Worm (Caenorhabditis elegans) whole organism, L3 larva: ENCODE measurements around the gene nhr-155.

Experiments
- R02D3.7 ChIP-seq: fragments of 150-350 bp; optimal IDR thresholded peaks from 2 replicates; lab custom pipeline; 2014; ENCODE audit warnings: missing biosample characterization, missing genetic modification characterization
- ama-1 ChIP-seq: fragments of 150-350 bp; optimal IDR thresholded peaks from 2 replicates; lab custom pipeline; 2018
- jun-1 ChIP-seq: fragments of 150-350 bp; optimal IDR thresholded peaks from 2 replicates; lab custom pipeline; 2014; ENCODE audit warnings: missing biosample characterization, missing genetic modification reagents, missing genetic modification characterization
- nhr-12 ChIP-seq: fragments of 150-350 bp; optimal IDR thresholded peaks from 2 replicates; lab custom pipeline; 2014; ENCODE audit warnings: missing biosample characterization, missing genetic modification characterization
- nhr-237 ChIP-seq: fragments of 150-350 bp; optimal IDR thresholded peaks from 2 replicates; lab custom pipeline; 2014; ENCODE audit warnings: missing biosample characterization, missing genetic modification characterization
- nhr-43 ChIP-seq: sonication (generic microtip); optimal IDR thresholded peaks from 2 replicates; lab custom pipeline; 2016; ENCODE audit warnings: mild to moderate bottlenecking, missing genetic modification characterization, missing compliant biosample characterization; ENCODE audit not compliant: poor library complexity, severe bottlenecking
- ztf-11 ChIP-seq: fragments of 150-350 bp; optimal IDR thresholded peaks from 2 replicates; lab custom pipeline; 2014; ENCODE audit warnings: missing biosample characterization, missing genetic modification characterization

- TF ChIP-seq nhr-43 (no peak), ama-1 (lab: Kevin White, UChicago) (no peak), R02D3.7 (tag; lab: Kevin White, UChicago) (no peak), ztf-11 (no peak), nhr-12 (tag; lab: Kevin White, UChicago) (no peak), nhr-237 (tag; lab: Kevin White, UChicago) (no peak), jun-1 (tag; lab: Kevin White, UChicago) (no peak)
Measured at ce11 chrV:553067-553466, 13.8 kb downstream of the nhr-155 start, which contains the start of gene C14C6.8.
